Fruit fly (Drosophila melanogaster): ENCODE measurements around the gene Mtr4.

Mtr4 gene

dm6 chr2L:15751259-15751555 lies 856 bp upstream of the Mtr4 start (continued):
- TF ChIP-seq HLH3B (GFP tag; IDR thresholded peaks at IDR 0.05): no peak
- TF ChIP-seq Ptx1 (GFP tag; IDR thresholded peaks at IDR 0.05): 0 out of 2 replicates have a peak, but pooled peaks have one; percentile 1
- TF ChIP-seq CG2889 (GFP tag; IDR thresholded peaks at IDR 0.05): 0 out of 3 replicates have a peak, but pooled peaks have one; percentile 28
- no peak for TF ChIP-seq CG2116 (GFP tag; optimal IDR thresholded peaks at IDR 0.05)
- TF ChIP-seq CG7556 (GFP tag; optimal IDR thresholded peaks at IDR 0.05): no peak
- 0 out of 2 replicates have a peak, but pooled peaks have one; percentile 10 for TF ChIP-seq danr (GFP tag; IDR thresholded peaks at IDR 0.05)
- TF ChIP-seq lov (optimal IDR thresholded peaks at IDR 0.05): no peak
- TF ChIP-seq lov (GFP tag; IDR thresholded peaks at IDR 0.05): 0 out of 3 replicates have a peak, but pooled peaks have one; percentile 9
- TF ChIP-seq sqz (GFP tag; optimal IDR thresholded peaks at IDR 0.05): no peak
- TF ChIP-seq gfzf (GFP tag; optimal IDR thresholded peaks at IDR 0.05): peak; percentile 49
- TF ChIP-seq CG2199 (GFP tag; IDR thresholded peaks at IDR 0.05): 0 out of 3 replicates have a peak, but pooled peaks have one; percentile 3

dm6 chr2L:15760666-15761065 lies 8.6 kb downstream of the Mtr4 start:
- TF ChIP-seq CG11560 (tag; IDR thresholded peaks at IDR 0.05) (no peak), Hr78 (GFP tag; optimal IDR thresholded peaks at IDR 0.05) (peak in 1 of 2 experiments; percentile 73), Pdp1 (GFP tag; optimal IDR thresholded peaks at IDR 0.05) (peak in 1 of 2 experiments; percentile 89), CG12769 (tag; optimal IDR thresholded peaks at IDR 0.05) (peak; percentile 2), CG2120 (GFP tag; optimal IDR thresholded peaks at IDR 0.05) (peak; percentile 5), CG32772 (GFP tag; IDR thresholded peaks at IDR 0.05) (no peak), sd (tag; optimal IDR thresholded peaks at IDR 0.05) (peak; percentile 7), CG3838 (GFP tag; optimal IDR thresholded peaks at IDR 0.05) (no peak), CG10274 (GFP tag; optimal IDR thresholded peaks at IDR 0.05) (no peak), row (GFP tag; IDR thresholded peaks at IDR 0.05) (peak; percentile 27; the same call in 1 of the 3 replicates), gfzf (GFP tag; optimal IDR thresholded peaks at IDR 0.05) (peak; percentile 29), kni (GFP tag; optimal IDR thresholded peaks at IDR 0.05) (peak; percentile 21), vvl (GFP tag; IDR thresholded peaks at IDR 0.05) (peak; percentile 44), CG7839 (tag; optimal IDR thresholded peaks at IDR 0.05) (no peak), CG2199 (GFP tag; IDR thresholded peaks at IDR 0.05) (peak; percentile 54; the same call in 1 of the 3 replicates), stwl (tag; optimal IDR thresholded peaks at IDR 0.05) (peak; percentile 65), chinmo (GFP tag; IDR thresholded peaks at IDR 0.05; ENCODE audit: partially characterized antibody) (peak; percentile 73; the same call in 1 of the 4 replicates), Dip3 (GFP tag; optimal IDR thresholded peaks at IDR 0.05) (no peak), CG13287 (GFP tag; IDR thresholded peaks at IDR 0.05; ENCODE audit: partially characterized antibody) (peak; percentile 25; the same call in 1 of the 2 replicates), z (GFP tag; IDR thresholded peaks at IDR 0.05) (peak; percentile 82), CG10267 (tag; optimal IDR thresholded peaks at IDR 0.05) (peak; percentile 7), CG9437 (GFP tag; optimal IDR thresholded peaks at IDR 0.05) (peak; percentile 80), CG15269 (tag; optimal IDR thresholded peaks at IDR 0.05) (peak; percentile 29), prd (optimal IDR thresholded peaks at IDR 0.05) (no peak), prd (GFP tag; IDR thresholded peaks at IDR 0.05) (0 out of 3 replicates have a peak, but pooled peaks have one; percentile 12)

dm6 chr2L:15761409-15762407 lies 9.6 kb downstream of the Mtr4 start:
- TF ChIP-seq sens-2 (GFP tag; IDR thresholded peaks at IDR 0.05) (peak; percentile 52; the same call in 1 of the 2 replicates), so (GFP tag; IDR thresholded peaks at IDR 0.05) (peak; percentile 79), jumu (GFP tag; optimal IDR thresholded peaks at IDR 0.05) (no peak), HHEX (GFP tag; optimal IDR thresholded peaks at IDR 0.05) (peak; percentile 58), pros (GFP tag; optimal IDR thresholded peaks at IDR 0.05) (no peak), Sry-δ (GFP tag; optimal IDR thresholded peaks at IDR 0.05) (no peak), ERR (GFP tag; optimal IDR thresholded peaks at IDR 0.05) (no peak), Blimp-1 (GFP tag; optimal IDR thresholded peaks at IDR 0.05) (peak; percentile 81), CG9437 (GFP tag; optimal IDR thresholded peaks at IDR 0.05) (peak; percentile 89), E2f1 (GFP tag; IDR thresholded peaks at IDR 0.05) (peak; percentile 85), Sox100B (GFP tag; optimal IDR thresholded peaks at IDR 0.05) (peak; percentile 83), CG3995 (GFP tag; optimal IDR thresholded peaks at IDR 0.05) (no peak), CG13424 (tag; optimal IDR thresholded peaks at IDR 0.05) (peak; percentile 86), dmrt11E (tag; optimal IDR thresholded peaks at IDR 0.05) (peak; percentile 80)
